Worm (Caenorhabditis elegans): ENCODE data around the gene scl-1.

- TF ChIP-seq flt-1 (GFP tag; IDR thresholded peaks at IDR 0.05) (no peak), ref-1 (GFP tag; conservative IDR thresholded peaks at IDR 0.05) (no peak), ztf-23 (GFP tag; IDR thresholded peaks at IDR 0.05) (no peak)
Observed at ce11 chrIV:13096778-13097177, 40.7 kb downstream of the scl-1 start.

All from whole organism, midembryonic.